Fruit fly (Drosophila melanogaster): ENCODE data around the gene Pus10.

Pus10 gene

DNA sequence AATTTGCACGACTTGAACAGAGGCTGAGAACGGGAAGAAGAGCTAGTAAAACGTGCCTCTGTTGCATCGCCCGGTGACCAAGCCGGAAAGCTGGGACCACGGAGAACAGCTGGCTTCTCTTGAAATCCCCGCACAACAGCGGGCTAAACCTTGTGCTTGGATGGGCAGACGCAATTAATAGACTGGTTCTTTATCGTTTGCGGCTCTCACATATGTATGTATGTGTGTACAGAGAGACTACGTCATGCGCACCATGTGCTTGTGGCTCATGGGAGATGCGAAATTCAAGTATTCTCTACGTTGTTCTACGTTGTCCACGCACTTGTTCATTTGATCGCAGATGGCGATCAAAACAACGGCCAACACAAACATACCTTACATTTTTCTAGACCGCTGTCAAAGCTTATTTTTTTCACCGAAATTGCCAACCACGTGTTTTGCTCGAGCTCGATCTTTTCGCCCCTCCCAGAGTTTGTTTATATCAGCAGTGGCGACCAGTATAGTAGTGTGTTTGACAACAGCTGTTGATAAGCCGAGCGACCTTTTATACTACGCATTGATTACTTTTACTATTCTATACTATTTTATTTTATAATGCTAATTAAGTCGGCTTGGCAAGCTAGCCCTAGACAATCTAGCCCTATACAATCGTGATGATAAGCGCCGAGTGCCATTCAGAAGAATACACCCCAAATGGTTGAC is 45.9 kb downstream of the Pus10 start:
- TF ChIP-seq dmrt93B (GFP tag; optimal IDR thresholded peaks at IDR 0.05) (no peak), Vsx2 (GFP tag; optimal IDR thresholded peaks at IDR 0.05; ENCODE audit: partially characterized antibody) (no peak), Hr83 (GFP tag; optimal IDR thresholded peaks at IDR 0.05; ENCODE audit: poor library complexity, severe bottlenecking) (no peak), pan (optimal IDR thresholded peaks at IDR 0.05) (no peak), CG32264 (GFP tag; optimal IDR thresholded peaks at IDR 0.05) (no peak), psq (GFP tag; optimal IDR thresholded peaks at IDR 0.05) (no peak), Sp1 (GFP tag; optimal IDR thresholded peaks at IDR 0.05) (no peak), Rel (GFP tag; optimal IDR thresholded peaks at IDR 0.05) (no peak), Rel (tag; optimal IDR thresholded peaks at IDR 0.05) (peak; percentile 62), h (GFP tag; optimal IDR thresholded peaks at IDR 0.05) (no peak), dsf (GFP tag; optimal IDR thresholded peaks at IDR 0.05; ENCODE audit: borderline replicate concordance) (no peak), dl (GFP tag; optimal IDR thresholded peaks at IDR 0.05; ENCODE audit: insufficient read depth in 1 of 2, partially characterized antibody in 2 of 2) (peak in 1 of 2 experiments; percentile 44), OdsH (GFP tag; optimal IDR thresholded peaks at IDR 0.05) (no peak)

DNA sequence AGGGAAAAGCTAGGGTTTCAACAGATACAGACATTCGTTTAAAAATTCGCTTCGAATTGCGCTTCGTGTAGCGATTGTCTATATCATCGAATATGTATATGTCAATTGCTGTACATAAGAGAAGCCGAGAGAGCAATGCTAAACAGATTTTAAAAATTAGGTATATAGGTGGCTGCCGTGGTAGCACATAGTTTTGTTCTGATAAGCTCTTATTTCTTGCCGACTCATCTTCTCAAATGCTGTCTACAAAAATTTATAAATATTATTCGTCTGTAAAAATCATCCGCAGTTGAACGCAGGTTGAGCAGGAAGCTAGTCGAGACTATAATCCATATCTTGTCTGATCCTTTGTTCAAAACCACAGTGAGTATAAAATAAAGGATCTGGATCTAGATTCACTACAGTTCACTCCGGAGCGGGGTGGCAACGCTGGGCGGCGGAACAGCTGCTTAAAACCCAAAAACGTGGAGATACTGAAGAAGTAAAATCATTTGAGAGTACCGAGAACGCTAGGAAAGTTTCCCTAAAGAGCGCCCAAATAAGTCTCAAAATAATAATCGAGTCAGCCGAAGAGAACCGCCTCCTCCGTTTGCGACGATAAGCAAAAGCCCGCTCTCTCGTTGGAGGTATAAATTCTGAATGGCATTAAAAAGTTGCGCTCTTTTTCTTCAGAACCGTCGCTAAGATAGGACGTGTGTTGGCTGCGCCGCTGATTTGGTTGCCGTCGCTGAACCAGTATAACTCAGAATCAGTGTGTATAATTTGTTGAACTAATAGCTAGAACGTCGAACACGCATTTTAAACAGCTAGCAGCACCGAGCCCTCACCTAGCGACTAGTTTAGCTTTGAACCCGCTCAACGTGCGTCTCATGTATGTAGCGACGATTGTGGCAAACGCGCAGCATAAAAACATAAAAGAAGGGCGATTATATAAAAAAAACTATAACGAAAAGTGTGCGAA is 47.3 kb downstream of the Pus10 start:
- TF ChIP-seq Hr78 (GFP tag; optimal IDR thresholded peaks at IDR 0.05) (no peak), Dif (GFP tag; optimal IDR thresholded peaks at IDR 0.05; ENCODE audit: partially characterized antibody) (peak; percentile 54), Hr83 (GFP tag; optimal IDR thresholded peaks at IDR 0.05; ENCODE audit: poor library complexity, severe bottlenecking) (no peak), Jra (GFP tag; optimal IDR thresholded peaks at IDR 0.05) (no peak), ey (GFP tag; optimal IDR thresholded peaks at IDR 0.05) (no peak), CrebA (GFP tag; optimal IDR thresholded peaks at IDR 0.05; ENCODE audit: borderline replicate concordance) (no peak), brk (GFP tag; optimal IDR thresholded peaks at IDR 0.05) (no peak), CG9705 (GFP tag; optimal IDR thresholded peaks at IDR 0.05) (no peak), lola (GFP tag; optimal IDR thresholded peaks at IDR 0.05) (no peak), fru (GFP tag; optimal IDR thresholded peaks at IDR 0.05) (no peak), GATAd (GFP tag; optimal IDR thresholded peaks at IDR 0.05) (no peak), OdsH (GFP tag; optimal IDR thresholded peaks at IDR 0.05) (no peak), br (GFP tag; optimal IDR thresholded peaks at IDR 0.05) (no peak), woc (GFP tag; optimal IDR thresholded peaks at IDR 0.05) (peak; percentile 50), foxo (GFP tag; optimal IDR thresholded peaks at IDR 0.05) (peak in 1 of 2 experiments; percentile 9), Myc (optimal IDR thresholded peaks at IDR 0.05) (peak; percentile 8), Mio (GFP tag; optimal IDR thresholded peaks at IDR 0.05) (no peak), pan (optimal IDR thresholded peaks at IDR 0.05) (no peak), dsf (GFP tag; optimal IDR thresholded peaks at IDR 0.05; ENCODE audit: borderline replicate concordance) (no peak), Hnf4 (GFP tag; optimal IDR thresholded peaks at IDR 0.05) (no peak), Abd-B (GFP tag; optimal IDR thresholded peaks at IDR 0.05) (no peak), sv (GFP tag; optimal IDR thresholded peaks at IDR 0.05) (no peak), Rel (GFP tag; optimal IDR thresholded peaks at IDR 0.05) (no peak), Rel (tag; optimal IDR thresholded peaks at IDR 0.05) (peak; percentile 53), h (GFP tag; optimal IDR thresholded peaks at IDR 0.05) (peak; percentile 10), N (GFP tag; optimal IDR thresholded peaks at IDR 0.05) (no peak), psq (GFP tag; optimal IDR thresholded peaks at IDR 0.05) (no peak), dmrt93B (GFP tag; optimal IDR thresholded peaks at IDR 0.05) (no peak), usp (GFP tag; optimal IDR thresholded peaks at IDR 0.05) (no peak), HLH106 (tag; optimal IDR thresholded peaks at IDR 0.05) (no peak), sage (GFP tag; optimal IDR thresholded peaks at IDR 0.05) (no peak), jim (GFP tag; optimal IDR thresholded peaks at IDR 0.05) (no peak), Sp1 (GFP tag; optimal IDR thresholded peaks at IDR 0.05) (peak; percentile 42), Dfd (GFP tag; optimal IDR thresholded peaks at IDR 0.05) (no peak), rgr (GFP tag; optimal IDR thresholded peaks at IDR 0.05) (no peak), CG32264 (GFP tag; optimal IDR thresholded peaks at IDR 0.05) (no peak), dl (GFP tag; optimal IDR thresholded peaks at IDR 0.05; ENCODE audit: insufficient read depth in 1 of 2, partially characterized antibody in 2 of 2) (peak; percentile 68 to 76), tai (GFP tag; optimal IDR thresholded peaks at IDR 0.05) (no peak), Vsx2 (GFP tag; optimal IDR thresholded peaks at IDR 0.05; ENCODE audit: partially characterized antibody) (no peak)

Data from whole organism, wandering third instar larva.